Worm (Caenorhabditis elegans) whole organism, late embryonic: ENCODE results near the gene ZK697.8.

Source experiments
- C08G9.2 ChIP-seq: sonication (generic microtip); optimal IDR thresholded peaks from 2 replicates; lab custom pipeline; 2016; ENCODE audit warnings: mild to moderate bottlenecking, missing genetic modification characterization, moderate library complexity, missing compliant biosample characterization
- F13H6.1 ChIP-seq: sonication (generic microtip); optimal IDR thresholded peaks from 2 replicates; lab custom pipeline; 2016; ENCODE audit warnings: missing genetic modification characterization, missing compliant biosample characterization
- K09A11.1 ChIP-seq: sonication (generic microtip); optimal IDR thresholded peaks from 2 replicates; lab custom pipeline; 2017; ENCODE audit warnings: antibody characterized with exemption, mild to moderate bottlenecking, missing genetic modification characterization, missing compliant biosample characterization; ENCODE audit not compliant: insufficient read depth
- T23F11.4 ChIP-seq: fragments of 200-800 bp; sonication (Bioruptor generic); optimal IDR thresholded peaks from 2 replicates; lab custom pipeline; 2018; ENCODE audit warnings: mild to moderate bottlenecking, missing genetic modification characterization, missing compliant biosample characterization
- ahr-1 ChIP-seq: sonication (generic microtip); optimal IDR thresholded peaks from 2 replicates; lab custom pipeline; 2016; ENCODE audit warnings: missing genetic modification characterization, missing compliant biosample characterization
- ama-1 ChIP-seq: fragments of 150-350 bp; optimal IDR thresholded peaks from 2 replicates; lab custom pipeline; 2014
- ceh-14 ChIP-seq: sonication (generic microtip); optimal IDR thresholded peaks from 2 replicates; lab custom pipeline; 2016; ENCODE audit warnings: missing genotype, missing genetic modification characterization, missing compliant biosample characterization
- ceh-18 ChIP-seq: sonication (generic microtip); optimal IDR thresholded peaks from 2 replicates; lab custom pipeline; 2016; ENCODE audit warnings: missing genetic modification characterization, missing compliant biosample characterization
- ceh-19 ChIP-seq: fragments of 200-800 bp; sonication (Bioruptor generic); optimal IDR thresholded peaks from 2 replicates; lab custom pipeline; 2018; ENCODE audit warnings: mild to moderate bottlenecking, missing genetic modification characterization, missing compliant biosample characterization
- ceh-22 ChIP-seq: sonication (generic microtip); optimal IDR thresholded peaks from 2 replicates; lab custom pipeline; 2017; ENCODE audit warnings: missing biosample characterization, missing genetic modification characterization
- ceh-31 ChIP-seq: sonication (generic microtip); optimal IDR thresholded peaks from 2 replicates; lab custom pipeline; 2016; ENCODE audit warnings: missing genetic modification characterization, missing compliant biosample characterization
- ceh-34 ChIP-seq: sonication (generic microtip); optimal IDR thresholded peaks from 2 replicates; lab custom pipeline; 2016; ENCODE audit warnings: mild to moderate bottlenecking, missing genetic modification characterization, missing compliant biosample characterization
- ceh-48 ChIP-seq: sonication (generic microtip); optimal IDR thresholded peaks from 2 replicates; lab custom pipeline; 2016; ENCODE audit warnings: missing genetic modification characterization, inconsistent platforms, missing compliant biosample characterization
- ceh-6 ChIP-seq: fragments of 200-800 bp; sonication (Bioruptor generic); optimal IDR thresholded peaks from 2 replicates; lab custom pipeline; 2018; ENCODE audit warnings: mild to moderate bottlenecking, missing genetic modification characterization, missing compliant biosample characterization
- elt-2 ChIP-seq: sonication (generic microtip); optimal IDR thresholded peaks from 2 replicates; lab custom pipeline; 2016; ENCODE audit warnings: missing genetic modification reagents, missing genetic modification characterization, missing compliant biosample characterization
- ets-4 ChIP-seq: sonication (generic microtip); optimal IDR thresholded peaks from 2 replicates; lab custom pipeline; 2016; ENCODE audit warnings: missing genetic modification characterization, missing compliant biosample characterization
- eyg-1 ChIP-seq: sonication (generic microtip); optimal IDR thresholded peaks from 2 replicates; lab custom pipeline; 2016; ENCODE audit warnings: missing genotype, missing genetic modification characterization, missing compliant biosample characterization
- fkh-6 ChIP-seq: sonication (generic microtip); optimal IDR thresholded peaks from 2 replicates; lab custom pipeline; 2016; ENCODE audit warnings: missing genetic modification characterization, missing compliant biosample characterization
- hlh-15 ChIP-seq: sonication (generic microtip); optimal IDR thresholded peaks from 2 replicates; lab custom pipeline; 2016; ENCODE audit warnings: missing genetic modification characterization, missing compliant biosample characterization
- hlh-6 ChIP-seq: sonication (generic microtip); optimal IDR thresholded peaks from 2 replicates; lab custom pipeline; 2016; ENCODE audit warnings: missing genotype, missing genetic modification characterization, missing compliant biosample characterization
- lim-6 ChIP-seq: sonication (generic microtip); optimal IDR thresholded peaks from 2 replicates; lab custom pipeline; 2016; ENCODE audit warnings: missing genetic modification characterization, missing compliant biosample characterization
- madf-2 ChIP-seq: sonication (generic microtip); optimal IDR thresholded peaks from 2 replicates; lab custom pipeline; 2017; ENCODE audit warnings: missing genetic modification characterization, missing compliant biosample characterization
- mec-3 ChIP-seq: sonication (generic microtip); optimal IDR thresholded peaks from 2 replicates; lab custom pipeline; 2016; ENCODE audit warnings: borderline replicate concordance, missing genetic modification characterization, missing compliant biosample characterization
- nfya-1 ChIP-seq: sonication (generic microtip); optimal IDR thresholded peaks from 2 replicates; lab custom pipeline; 2017; ENCODE audit warnings: missing genetic modification characterization, mild to moderate bottlenecking, missing compliant biosample characterization, antibody characterized with exemption, moderate library complexity
- nhr-11 ChIP-seq: fragments of 150-350 bp; optimal IDR thresholded peaks from 2 replicates; lab custom pipeline; 2014; ENCODE audit warnings: missing biosample characterization, missing genetic modification characterization
- pha-2 ChIP-seq: sonication (generic microtip); optimal IDR thresholded peaks from 2 replicates; lab custom pipeline; 2017; ENCODE audit warnings: mild to moderate bottlenecking, missing genetic modification characterization, missing compliant biosample characterization
- pha-4 ChIP-seq: fragments of 150-350 bp; optimal IDR thresholded peaks from 2 replicates; lab custom pipeline; 2018; ENCODE audit warnings: missing biosample characterization, missing genetic modification reagents, missing genetic modification characterization
- pqm-1 ChIP-seq: sonication (generic microtip); optimal IDR thresholded peaks from 2 replicates; lab custom pipeline; 2016; ENCODE audit warnings: missing genetic modification characterization, missing compliant biosample characterization
- ref-2 ChIP-seq: sonication (generic microtip); optimal IDR thresholded peaks from 2 replicates; lab custom pipeline; 2016; ENCODE audit warnings: missing genetic modification characterization, missing compliant biosample characterization
- rnt-1 ChIP-seq: sonication (generic microtip); optimal IDR thresholded peaks from 2 replicates; lab custom pipeline; 2016; ENCODE audit warnings: missing genetic modification characterization, missing compliant biosample characterization
- sox-4 ChIP-seq: sonication (generic microtip); optimal IDR thresholded peaks from 2 replicates; lab custom pipeline; 2017; ENCODE audit warnings: mild to moderate bottlenecking, missing genetic modification characterization, inconsistent platforms, missing compliant biosample characterization
- unc-42 ChIP-seq: sonication (generic microtip); optimal IDR thresholded peaks from 2 replicates; lab custom pipeline; 2016; ENCODE audit warnings: missing genotype, missing genetic modification characterization, missing compliant biosample characterization
- unc-55 ChIP-seq: sonication (generic microtip); optimal IDR thresholded peaks from 2 replicates; lab custom pipeline; 2017; ENCODE audit warnings: missing biosample characterization, missing genetic modification reagents, missing genetic modification characterization
- zip-5 ChIP-seq: sonication (generic microtip); optimal IDR thresholded peaks from 2 replicates; lab custom pipeline; 2016; ENCODE audit warnings: missing genetic modification characterization, missing compliant biosample characterization

ZK697.8 gene

ce11 chrV:1774874-1775589 lies 26.1 kb upstream of the ZK697.8 start, which contains the start of gene F36H9.7:
Gene F36H9.7, minus strand, starts transcription at chrV:1774924.
- TF ChIP-seq zip-5 (tag; lab: Kevin White, UChicago) (no peak), unc-42 (tag; lab: Kevin White, UChicago) (peak; percentile 57)

DNA sequence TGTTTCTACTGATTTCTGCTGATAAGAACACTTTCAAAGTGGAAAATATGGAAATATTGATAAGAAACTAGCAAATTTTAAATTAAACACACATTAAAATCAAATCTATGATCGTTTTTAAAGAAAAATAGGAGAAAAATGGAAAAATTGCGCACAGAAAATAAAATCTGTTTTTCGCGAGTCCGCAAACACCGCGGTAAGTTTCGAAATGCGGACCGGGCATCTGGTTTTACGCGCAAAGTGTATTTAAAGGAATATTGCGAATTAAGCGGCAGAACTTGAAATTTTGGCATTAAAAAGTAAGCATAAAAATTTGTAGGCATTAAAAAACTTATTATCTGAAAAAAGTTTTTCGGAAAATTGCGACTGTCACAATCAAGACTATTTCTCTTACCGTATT lies 24.2 kb upstream of the ZK697.8 start:
- TF ChIP-seq C08G9.2 (tag; lab: Kevin White, UChicago) (no peak), hlh-6 (tag; lab: Kevin White, UChicago) (no peak), unc-42 (tag; lab: Kevin White, UChicago) (no peak), ceh-18 (tag; lab: Kevin White, UChicago) (no peak), hlh-15 (tag; lab: Kevin White, UChicago) (no peak), mec-3 (no peak), ceh-6 (GFP tag; lab: Kevin White, UChicago) (no peak), ahr-1 (tag; lab: Kevin White, UChicago) (no peak), ceh-19 (GFP tag; lab: Kevin White, UChicago) (no peak), K09A11.1 (tag; lab: Kevin White, UChicago) (no peak)

DNA sequence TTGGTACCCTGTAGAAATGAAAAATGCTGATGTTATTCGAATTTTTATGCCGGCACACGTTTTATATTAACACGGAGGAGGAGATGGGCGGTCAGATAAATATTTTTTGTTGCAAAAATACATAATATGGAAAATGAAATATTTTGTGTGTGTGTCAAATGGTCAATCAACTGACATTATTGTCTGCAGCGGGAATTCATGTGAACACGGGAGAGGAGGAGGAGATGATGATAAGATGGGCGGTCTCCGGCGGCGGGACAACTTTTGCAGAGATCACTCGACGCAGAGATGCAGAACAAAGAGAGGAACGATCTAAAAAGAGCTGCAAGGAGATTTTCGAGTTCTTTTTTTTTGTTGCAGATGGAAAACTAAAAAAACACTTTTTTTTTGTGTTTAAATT lies 22.8 kb upstream of the ZK697.8 start, which contains the start of gene dhs-13:
Gene dhs-13, minus strand, starts transcription at position 8 of the 400 bp plus-strand sequence.
- TF ChIP-seq eyg-1 (tag; lab: Kevin White, UChicago): no peak
- no peak for TF ChIP-seq ets-4 (tag; lab: Kevin White, UChicago)
- no peak for TF ChIP-seq sox-4 (tag; lab: Kevin White, UChicago)
- peak; percentile 21 for TF ChIP-seq unc-55 (GFP tag; lab: Kevin White, UChicago)
- TF ChIP-seq pha-2 (tag; lab: Kevin White, UChicago): no peak
- TF ChIP-seq ref-2 (tag; lab: Kevin White, UChicago): no peak
- no peak for TF ChIP-seq pqm-1

DNA sequence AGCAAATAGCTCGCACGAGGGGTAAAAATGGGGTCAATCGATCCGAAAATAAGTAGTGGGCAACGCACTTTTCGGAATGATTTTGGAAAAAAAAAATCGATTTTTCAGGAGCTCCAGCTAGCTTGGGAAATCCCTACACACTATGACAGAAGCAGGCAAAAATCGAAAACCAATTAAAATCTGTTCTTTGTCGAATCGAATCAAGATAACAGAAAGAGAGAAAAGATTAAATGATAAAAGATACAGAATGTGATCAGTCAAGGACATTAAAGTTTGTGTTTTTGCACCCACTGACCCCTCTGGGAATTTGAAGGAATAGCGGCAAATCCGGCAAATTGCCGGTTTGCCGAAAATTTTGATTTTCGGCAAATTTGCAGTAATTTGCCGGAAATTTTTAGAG lies 18.5 kb upstream of the ZK697.8 start:
- TF ChIP-seq fkh-6 (no peak), ceh-19 (GFP tag; lab: Kevin White, UChicago) (no peak), ref-2 (tag; lab: Kevin White, UChicago) (no peak), ceh-14 (no peak), ama-1 (lab: Kevin White, UChicago) (no peak), T23F11.4 (GFP tag; lab: Kevin White, UChicago) (no peak), nfya-1 (tag; lab: Kevin White, UChicago) (no peak)

ce11 chrV:1760682-1761081 lies 11.7 kb upstream of the ZK697.8 start, which contains the start of gene clec-205:
Gene clec-205, plus strand, starts transcription at chrV:1760893.
- TF ChIP-seq pha-4 (no peak), F13H6.1 (no peak), ceh-34 (no peak), elt-2 (tag; lab: Kevin White, UChicago) (peak; percentile 10)
- TF ChIP-seq, all 69 proteins: peak for 1

DNA sequence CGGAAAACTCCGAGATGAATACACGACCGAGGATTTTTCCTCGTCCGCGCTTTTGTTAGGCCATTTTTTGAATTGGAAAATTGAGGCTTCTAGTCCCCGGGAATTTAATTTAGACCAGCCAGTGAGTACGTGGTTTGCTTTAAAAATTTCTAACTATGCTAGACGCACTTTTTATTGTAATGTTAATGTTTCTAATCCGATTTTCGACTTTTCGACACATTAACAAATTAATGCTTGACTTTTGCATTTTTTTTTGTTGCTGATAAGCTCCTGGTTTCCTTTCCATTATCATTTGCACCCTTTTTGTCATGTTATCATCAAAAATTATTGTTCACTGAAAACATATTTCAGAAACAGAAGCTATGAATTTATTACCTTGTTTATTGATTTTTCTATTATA lies 7.9 kb upstream of the ZK697.8 start, which contains the start of gene clec-204:
Gene clec-204, plus strand, starts transcription at position 301 of the 400 bp plus-strand sequence.
- TF ChIP-seq rnt-1 (no peak), ceh-14 (no peak), ceh-31 (tag; lab: Kevin White, UChicago) (no peak), madf-2 (tag; lab: Kevin White, UChicago) (no peak), nhr-11 (tag; lab: Kevin White, UChicago) (no peak), fkh-6 (no peak), pqm-1 (no peak), ceh-6 (GFP tag; lab: Kevin White, UChicago) (no peak), ceh-48 (no peak), ceh-22 (tag; lab: Kevin White, UChicago) (no peak), lim-6 (tag; lab: Kevin White, UChicago) (no peak)
